Worm (Caenorhabditis elegans) whole organism, L2 larva: ENCODE data around the gene K02E10.5.

Experiments used
- C34F6.9 ChIP-seq: fragments of 150-350 bp; optimal IDR thresholded peaks from 2 replicates; lab custom pipeline; 2014; ENCODE audit warnings: missing biosample characterization, missing genetic modification characterization
- R02D3.7 ChIP-seq: fragments of 150-350 bp; optimal IDR thresholded peaks from 2 replicates; lab custom pipeline; 2014; ENCODE audit warnings: missing biosample characterization, missing genetic modification characterization
- Y55F3AM.14 ChIP-seq: fragments of 200-800 bp; sonication (Bioruptor generic); optimal IDR thresholded peaks from 2 replicates; lab custom pipeline; 2018; ENCODE audit warnings: mild to moderate bottlenecking, missing genetic modification characterization, missing compliant biosample characterization
- ZK546.5 ChIP-seq: sonication (generic microtip); optimal IDR thresholded peaks from 2 replicates; lab custom pipeline; 2017; ENCODE audit warnings: missing biosample characterization, missing genetic modification characterization
- alr-1 ChIP-seq: fragments of 150-350 bp; optimal IDR thresholded peaks from 2 replicates; lab custom pipeline; 2014; ENCODE audit warnings: missing biosample characterization, missing genetic modification characterization
- ama-1 ChIP-seq: fragments of 150-350 bp; optimal IDR thresholded peaks from 2 replicates; lab custom pipeline; 2018; ENCODE audit warnings: inconsistent platforms
- blmp-1 ChIP-seq: sonication (generic microtip); optimal IDR thresholded peaks from 2 replicates; lab custom pipeline; 2017; ENCODE audit warnings: missing genetic modification characterization, mild to moderate bottlenecking, missing compliant biosample characterization, antibody characterized with exemption, moderate library complexity; ENCODE audit not compliant: insufficient read depth
- ceh-16 ChIP-seq: fragments of 150-350 bp; optimal IDR thresholded peaks from 2 replicates; lab custom pipeline; 2014; ENCODE audit warnings: missing biosample characterization, missing genetic modification characterization
- crh-2 ChIP-seq: sonication (generic microtip); optimal IDR thresholded peaks from 2 replicates; lab custom pipeline; 2017; ENCODE audit warnings: missing biosample characterization, missing genetic modification characterization
- egl-27 ChIP-seq: sonication (generic microtip); optimal IDR thresholded peaks from 3 replicates; lab custom pipeline; 2017; ENCODE audit warnings: missing biosample characterization, missing genetic modification reagents, missing genetic modification characterization
- elt-1 ChIP-seq: fragments of 150-350 bp; optimal IDR thresholded peaks from 2 replicates; lab custom pipeline; 2014; ENCODE audit warnings: missing biosample characterization, missing genetic modification characterization
- elt-3 ChIP-seq: sonication (generic microtip); optimal IDR thresholded peaks from 2 replicates; lab custom pipeline; 2017; ENCODE audit warnings: missing biosample characterization, missing genetic modification characterization
- fos-1 ChIP-seq: fragments of 150-350 bp; optimal IDR thresholded peaks from 2 replicates; lab custom pipeline; 2014; ENCODE audit warnings: missing biosample characterization, missing genetic modification characterization
- lin-11 ChIP-seq: fragments of 150-350 bp; sonication (generic microtip); optimal IDR thresholded peaks from 2 replicates; lab custom pipeline; 2014; ENCODE audit warnings: missing biosample characterization, missing genetic modification characterization, inconsistent platforms, mixed read lengths
- lsy-2 ChIP-seq, 2 experiments: fragments of 150-350 bp in 1 of 2; sonication (generic microtip) in 1 of 2; optimal IDR thresholded peaks; 2 replicates each; lab custom pipeline; 2014 to 2017; ENCODE audit warnings: missing biosample characterization in 2 of 2, missing genetic modification characterization in 2 of 2
- mab-5 ChIP-seq: fragments of 150-350 bp; optimal IDR thresholded peaks from 2 replicates; lab custom pipeline; 2014; ENCODE audit warnings: missing biosample characterization, missing genetic modification characterization
- mbf-1 ChIP-seq: sonication (generic microtip); optimal IDR thresholded peaks from 2 replicates; lab custom pipeline; 2017; ENCODE audit warnings: missing biosample characterization, missing genetic modification characterization
- mdl-1 ChIP-seq, 2 experiments: fragments of 150-350 bp in 1 of 2; sonication (generic microtip) in 1 of 2; optimal IDR thresholded peaks; 2 replicates each; lab custom pipeline; 2017; ENCODE audit warnings: missing biosample characterization in 2 of 2, missing genetic modification characterization in 2 of 2
- nhr-12 ChIP-seq: fragments of 150-350 bp; optimal IDR thresholded peaks from 2 replicates; lab custom pipeline; 2014; ENCODE audit warnings: missing biosample characterization, missing genetic modification characterization
- nhr-21 ChIP-seq: fragments of 150-350 bp; optimal IDR thresholded peaks from 2 replicates; lab custom pipeline; 2014; ENCODE audit warnings: missing biosample characterization, missing genetic modification characterization
- nhr-23 ChIP-seq: fragments of 150-350 bp; optimal IDR thresholded peaks from 2 replicates; lab custom pipeline; 2014; ENCODE audit warnings: missing biosample characterization, missing genetic modification reagents, missing genetic modification characterization
- nhr-25 ChIP-seq: fragments of 150-350 bp; sonication (generic microtip); optimal IDR thresholded peaks from 3 replicates; lab custom pipeline; 2014; ENCODE audit warnings: missing biosample characterization, missing genetic modification characterization
- nhr-6 ChIP-seq: fragments of 150-350 bp; optimal IDR thresholded peaks from 2 replicates; lab custom pipeline; 2014; ENCODE audit warnings: missing biosample characterization, missing genetic modification characterization
- nhr-77 ChIP-seq: fragments of 150-350 bp; optimal IDR thresholded peaks from 2 replicates; lab custom pipeline; 2014; ENCODE audit warnings: missing biosample characterization, missing genetic modification characterization
- peb-1 ChIP-seq: fragments of 150-350 bp; optimal IDR thresholded peaks from 2 replicates; lab custom pipeline; 2014; ENCODE audit warnings: missing biosample characterization, missing genetic modification characterization
- sma-3 ChIP-seq: sonication (generic microtip); optimal IDR thresholded peaks from 2 replicates; lab custom pipeline; 2016; ENCODE audit warnings: missing genetic modification reagents, missing genetic modification characterization, missing compliant biosample characterization
- sma-9 ChIP-seq, 2 experiments: fragments of 150-350 bp in 1 of 2; sonication (generic microtip) in 1 of 2; optimal IDR thresholded peaks; 2 replicates each; lab custom pipeline; 2014 to 2016; ENCODE audit warnings: missing genetic modification characterization in 2 of 2, mild to moderate bottlenecking in 1 of 2, missing biosample characterization in 1 of 2, missing compliant biosample characterization in 1 of 2, missing genetic modification reagents in 1 of 2, moderate library complexity in 1 of 2
- snpc-4 ChIP-seq: fragments of 150-350 bp; optimal IDR thresholded peaks from 2 replicates; lab custom pipeline; 2014; ENCODE audit warnings: missing biosample characterization, missing genetic modification characterization
- unc-39 ChIP-seq: fragments of 150-350 bp; optimal IDR thresholded peaks from 2 replicates; lab custom pipeline; 2014; ENCODE audit warnings: missing biosample characterization, missing genetic modification characterization
- unc-55 ChIP-seq: fragments of 150-350 bp; sonication (generic microtip); optimal IDR thresholded peaks from 3 replicates; lab custom pipeline; 2014; ENCODE audit warnings: missing biosample characterization, missing genetic modification reagents, missing genetic modification characterization
- zag-1 ChIP-seq: fragments of 150-350 bp; optimal IDR thresholded peaks from 2 replicates; lab custom pipeline; 2014; ENCODE audit warnings: missing biosample characterization, missing genetic modification characterization

The K02E10.5 gene

ce11 chrX:2432459-2432858, 46.3 kb downstream of the K02E10.5 start (continued):
- TF ChIP-seq lsy-2 (tag; optimal IDR thresholded peaks at IDR 0.05; lab: Kevin White, UChicago) (peak; percentile 9 to 44), egl-27 (tag; lab: Kevin White, UChicago) (peak; percentile 19), sma-3 (GFP tag; lab: Kevin White, UChicago) (peak; percentile 25), nhr-25 (tag; lab: Kevin White, UChicago) (peak; percentile 30), mbf-1 (tag; lab: Kevin White, UChicago) (no peak), unc-55 (peak; percentile 41), unc-39 (tag; lab: Kevin White, UChicago) (no peak)

ce11 chrX:2430317-2430716, 48.4 kb downstream of the K02E10.5 start:
- TF ChIP-seq peb-1 (tag; lab: Kevin White, UChicago) (no peak), ama-1 (lab: Kevin White, UChicago) (no peak), fos-1 (tag; lab: Kevin White, UChicago) (no peak), elt-3 (tag; lab: Kevin White, UChicago) (no peak), zag-1 (tag; lab: Kevin White, UChicago) (no peak), blmp-1 (no peak), nhr-6 (tag; lab: Kevin White, UChicago) (no peak), nhr-77 (no peak), sma-9 (GFP tag; optimal IDR thresholded peaks at IDR 0.05; lab: Kevin White, UChicago) (no peak), sma-9 (tag; optimal IDR thresholded peaks at IDR 0.05; lab: Kevin White, UChicago) (no peak), nhr-12 (tag; lab: Kevin White, UChicago) (no peak), mab-5 (tag; lab: Kevin White, UChicago) (no peak), crh-2 (no peak), mdl-1 (tag; optimal IDR thresholded peaks at IDR 0.05; lab: Kevin White, UChicago) (no peak), nhr-23 (tag; lab: Kevin White, UChicago) (no peak)

ce11 chrX:2427404-2427803, 51.3 kb downstream of the K02E10.5 start, which contains the start of gene gcy-31:
Gene gcy-31 (minus strand): TSS chrX:2427504.
- TF ChIP-seq alr-1 (tag; lab: Kevin White, UChicago), result no peak
- no peak for TF ChIP-seq unc-39 (tag; lab: Kevin White, UChicago)
- no peak for TF ChIP-seq lin-11 (tag; lab: Kevin White, UChicago)
- TF ChIP-seq elt-1, result no peak
- no peak for TF ChIP-seq nhr-25 (tag; lab: Kevin White, UChicago)
- no peak for TF ChIP-seq mbf-1 (tag; lab: Kevin White, UChicago)
- TF ChIP-seq blmp-1, result no peak
- TF ChIP-seq sma-9 (GFP tag; optimal IDR thresholded peaks at IDR 0.05; lab: Kevin White, UChicago), result no peak
- TF ChIP-seq sma-9 (tag; optimal IDR thresholded peaks at IDR 0.05; lab: Kevin White, UChicago), result no peak
- no peak for TF ChIP-seq snpc-4 (tag; lab: Kevin White, UChicago)
- no peak for TF ChIP-seq unc-55
- no peak for TF ChIP-seq R02D3.7
- no peak for TF ChIP-seq ceh-16 (tag; lab: Kevin White, UChicago)
- no peak for TF ChIP-seq nhr-77
- no peak for TF ChIP-seq Y55F3AM.14 (GFP tag; lab: Kevin White, UChicago)
- TF ChIP-seq peb-1 (tag; lab: Kevin White, UChicago), result no peak
- TF ChIP-seq nhr-21 (tag; lab: Kevin White, UChicago), result no peak
- no peak for TF ChIP-seq egl-27 (tag; lab: Kevin White, UChicago)
- no peak for TF ChIP-seq nhr-23 (tag; lab: Kevin White, UChicago)
- no peak for TF ChIP-seq C34F6.9
- TF ChIP-seq ZK546.5 (tag; lab: Kevin White, UChicago), result no peak
